Fruit fly (Drosophila melanogaster) whole organism, pupa: ENCODE measurements around the gene S-Lap4.
A peak's percentile ranks its signal among the peaks of the same experiment; 100 is the strongest.

Experiments used
- CG10348 ChIP-seq: fragments of 200-800 bp; sonication (Bioruptor generic); IDR thresholded peaks from 2 replicates; pipeline ENCODE4 v1.3.6; 2022; ENCODE audit warnings: missing biosample characterization, missing genetic modification characterization
- CG12605 ChIP-seq: fragments of 200-800 bp; sonication (Bioruptor generic); IDR thresholded peaks from 2 replicates; pipeline ENCODE4 v1.3.6; 2022; ENCODE audit warnings: missing biosample characterization, missing genetic modification characterization
- CG14655 ChIP-seq: fragments of 200-800 bp; sonication (Bioruptor generic); optimal IDR thresholded peaks from 3 replicates; lab custom pipeline; 2017; ENCODE audit warnings: mild to moderate bottlenecking, missing biosample characterization, missing genetic modification reagents, missing genetic modification characterization
- CG15710 ChIP-seq: fragments of 200-800 bp; sonication (Bioruptor generic); optimal IDR thresholded peaks from 2 replicates; lab custom pipeline; 2018; ENCODE audit warnings: missing biosample characterization, mild to moderate bottlenecking, missing genetic modification characterization, moderate library complexity
- CG17806 ChIP-seq: fragments of 200-800 bp; sonication (Bioruptor generic); optimal IDR thresholded peaks from 2 replicates; lab custom pipeline; 2018; ENCODE audit warnings: missing biosample characterization, mild to moderate bottlenecking, missing genetic modification characterization, moderate library complexity
- CG32121 ChIP-seq: fragments of 200-800 bp; sonication (Bioruptor generic); IDR thresholded peaks from 2 replicates; pipeline ENCODE4 v1.3.6; 2022; ENCODE audit warnings: missing biosample characterization, missing genetic modification characterization
- CG34367 ChIP-seq: fragments of 200-800 bp; sonication (Bioruptor generic); optimal IDR thresholded peaks from 2 replicates; lab custom pipeline; 2018; ENCODE audit warnings: missing biosample characterization, mild to moderate bottlenecking, missing genetic modification characterization
- CG4496 ChIP-seq: fragments of 200-800 bp; sonication (Bioruptor generic); IDR thresholded peaks from 3 replicates; pipeline ENCODE4 v1.3.6; 2022; ENCODE audit warnings: missing biosample characterization, missing genetic modification characterization
- CG8159 ChIP-seq: fragments of 200-800 bp; sonication (Bioruptor generic); optimal IDR thresholded peaks from 3 replicates; lab custom pipeline; 2018; ENCODE audit warnings: missing biosample characterization, mild to moderate bottlenecking, missing genetic modification characterization, moderate library complexity
- CG8301 ChIP-seq: fragments of 200-800 bp; sonication (Bioruptor generic); optimal IDR thresholded peaks from 2 replicates; lab custom pipeline; 2018; ENCODE audit warnings: missing biosample characterization, mild to moderate bottlenecking, missing genetic modification characterization
- CG9948 ChIP-seq: fragments of 200-800 bp; sonication (Bioruptor generic); optimal IDR thresholded peaks from 2 replicates; lab custom pipeline; 2018; ENCODE audit warnings: missing biosample characterization, mild to moderate bottlenecking, missing genetic modification characterization, moderate library complexity
- D1 ChIP-seq: fragments of 200-800 bp; sonication (Bioruptor generic); optimal IDR thresholded peaks from 2 replicates; lab custom pipeline; 2018; ENCODE audit warnings: missing biosample characterization, mild to moderate bottlenecking, missing genetic modification characterization, moderate library complexity
- EcR ChIP-seq: fragments of 200-800 bp; sonication (Bioruptor generic); optimal IDR thresholded peaks from 3 replicates; lab custom pipeline; 2019; ENCODE audit warnings: missing biosample characterization, missing genetic modification characterization, mild to moderate bottlenecking, moderate library complexity, missing genetic modification reagents
- Ets98B ChIP-seq: fragments of 200-800 bp; sonication (Bioruptor generic); IDR thresholded peaks from 2 replicates; pipeline ENCODE4 v1.3.6; 2022; ENCODE audit warnings: missing biosample characterization, missing genetic modification characterization
- Pif1A ChIP-seq: fragments of 200-800 bp; sonication (Bioruptor generic); optimal IDR thresholded peaks from 3 replicates; lab custom pipeline; 2016; ENCODE audit warnings: missing biosample characterization, missing genetic modification characterization
- Pif1B ChIP-seq: fragments of 200-800 bp; sonication (Bioruptor generic); optimal IDR thresholded peaks from 3 replicates; lab custom pipeline; 2016; ENCODE audit warnings: missing biosample characterization, missing genetic modification characterization
- Snoo ChIP-seq: fragments of 200-800 bp; sonication (Bioruptor generic); optimal IDR thresholded peaks from 3 replicates; lab custom pipeline; 2017; ENCODE audit warnings: missing biosample characterization, mild to moderate bottlenecking, missing genetic modification characterization, inconsistent platforms
- fd96Ca ChIP-seq: fragments of 200-800 bp; sonication (Bioruptor generic); IDR thresholded peaks from 3 replicates; pipeline ENCODE4 v1.3.6; 2022; ENCODE audit warnings: missing biosample characterization, missing genetic modification characterization
- gl ChIP-seq: fragments of 200-800 bp; sonication (Bioruptor generic); optimal IDR thresholded peaks from 2 replicates; lab custom pipeline; 2018; ENCODE audit warnings: missing biosample characterization, mild to moderate bottlenecking, missing genetic modification characterization
- rn ChIP-seq: fragments of 200-800 bp; sonication (Bioruptor generic); IDR thresholded peaks from 2 replicates; pipeline ENCODE4 v1.3.6; 2022; ENCODE audit warnings: missing biosample characterization, missing genetic modification characterization

S-Lap4 gene

DNA sequence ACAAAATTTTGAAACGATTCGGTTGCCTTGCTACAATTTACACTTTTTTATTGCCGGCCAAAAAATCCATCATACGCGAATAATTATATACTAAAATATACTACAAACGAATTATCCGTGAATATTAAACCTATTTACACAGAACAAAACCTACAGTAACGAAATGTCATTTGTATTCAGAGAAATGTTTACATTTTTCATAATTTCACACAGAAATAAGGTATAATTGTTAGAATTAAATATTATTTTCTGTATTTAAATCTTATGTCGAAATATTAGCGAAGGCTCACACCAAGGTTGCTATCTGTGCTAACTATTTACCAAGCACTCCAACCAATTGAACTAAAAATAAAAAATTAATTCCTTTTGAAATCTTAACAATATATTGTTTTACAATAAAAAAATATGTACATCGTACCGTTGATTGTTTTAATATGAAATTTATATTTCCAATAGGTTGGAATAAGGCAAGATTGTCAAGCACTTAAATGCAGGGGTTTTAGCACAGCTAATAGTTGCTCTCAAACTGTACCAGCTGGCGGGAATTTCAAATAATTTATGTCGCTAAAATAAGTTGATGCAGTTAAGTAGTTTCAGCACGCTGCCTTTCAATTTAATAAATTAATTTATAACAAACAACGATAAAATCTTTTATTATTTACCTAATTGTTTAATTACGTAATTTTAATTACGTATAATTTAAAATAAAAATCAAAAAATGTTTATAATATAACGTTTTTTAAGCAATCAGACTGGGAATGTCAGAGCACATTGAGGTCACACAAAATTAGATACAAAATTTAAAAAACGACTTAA lies 27.4 kb upstream of the S-Lap4 start, which contains the start of the genes Gem3 and CG32061:
Gene Gem3, minus strand, starts transcription at position 51 of the 816 bp plus-strand sequence.
Gene CG32061, plus strand, starts transcription at position 766 of the 816 bp plus-strand sequence.
- TF ChIP-seq Ets98B (no peak), D1 (peak; percentile 14)

DNA sequence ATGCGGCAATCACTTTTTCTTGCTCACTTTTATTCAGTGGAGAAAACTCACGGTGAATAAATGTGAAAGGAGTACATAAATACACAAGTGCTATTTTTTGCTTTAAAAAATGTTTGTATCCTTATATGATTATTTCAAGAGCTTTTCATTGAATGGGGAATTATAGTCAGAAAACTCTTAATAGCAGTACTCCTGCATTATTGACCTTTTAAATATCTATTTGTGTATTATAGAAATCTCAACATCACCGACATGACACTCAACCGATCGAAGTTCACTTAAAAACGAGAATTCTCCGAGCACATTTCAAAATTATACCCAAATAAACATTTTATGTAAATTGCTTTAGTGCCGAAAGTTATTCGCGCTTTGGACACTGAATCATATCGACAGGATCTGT lies 25.8 kb upstream of the S-Lap4 start, which contains the start of gene S-Lap3:
Gene S-Lap3, plus strand, starts transcription at position 301 of the 400 bp plus-strand sequence.
- TF ChIP-seq CG32121, result no peak
- TF ChIP-seq Ets98B, result no peak
- no peak for TF ChIP-seq fd96Ca (GFP tag; lab: Robert Waterston, UW)
- no peak for TF ChIP-seq CG8301

DNA sequence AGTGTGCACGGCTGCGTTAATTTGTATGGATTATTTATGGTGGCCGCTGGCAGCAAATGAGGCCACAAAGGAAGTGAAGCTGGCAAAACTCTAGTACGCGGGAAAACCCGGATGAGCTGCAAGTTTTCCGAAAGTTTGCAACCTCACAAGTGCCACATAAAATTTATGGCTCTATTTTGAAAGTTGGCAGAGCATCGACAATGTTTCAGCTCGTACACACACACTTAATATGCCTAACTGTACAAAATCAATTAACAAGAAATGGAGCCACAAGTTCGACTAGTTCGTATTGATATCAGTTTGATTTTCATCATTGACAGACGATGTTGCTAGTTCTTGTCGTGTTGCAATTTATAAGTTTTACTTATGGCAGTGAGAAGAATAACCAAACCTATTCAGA lies 12.4 kb upstream of the S-Lap4 start, which contains the start of gene CG46430:
Gene CG46430, plus strand, starts transcription at position 301 of the 400 bp plus-strand sequence.
- no peak for TF ChIP-seq Pif1B (GFP tag; lab: Kevin White, UChicago)
- no peak for TF ChIP-seq CG9948 (tag; lab: Kevin White, UChicago)
- TF ChIP-seq CG32121, result no peak
- no peak for TF ChIP-seq Pif1A (GFP tag; lab: Kevin White, UChicago)
- TF ChIP-seq CG12605 (GFP tag; lab: Robert Waterston, UW), result no peak
- no peak for TF ChIP-seq CG8159 (tag; lab: Kevin White, UChicago)

DNA sequence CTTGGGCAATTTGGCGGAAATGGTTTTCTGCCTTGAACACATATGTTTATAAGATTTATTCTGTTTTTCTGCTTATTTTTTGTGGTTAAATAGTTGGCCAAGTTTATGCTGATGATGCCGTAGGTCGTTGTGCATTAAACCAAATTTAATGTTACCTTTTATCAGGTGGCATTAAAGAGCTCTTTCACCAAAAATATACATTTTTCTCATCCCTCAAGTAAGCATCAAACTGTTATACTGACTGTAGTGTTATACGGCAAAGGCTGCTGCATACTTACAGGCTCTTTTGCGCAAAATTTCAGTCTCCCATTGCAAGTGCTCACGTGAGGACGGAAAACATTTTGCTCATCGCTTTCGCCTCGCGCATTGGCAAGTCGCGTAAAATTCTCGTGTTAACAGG lies 9.5 kb upstream of the S-Lap4 start, which contains the start of gene Rbfox1:
Gene Rbfox1, plus strand, starts transcription at position 301 of the 400 bp plus-strand sequence.
- TF ChIP-seq Snoo (tag; lab: Kevin White, UChicago) (no peak), D1 (no peak), CG12605 (GFP tag; lab: Robert Waterston, UW) (no peak), Pif1B (GFP tag; lab: Kevin White, UChicago) (no peak), Pif1A (GFP tag; lab: Kevin White, UChicago) (no peak), CG15710 (tag; lab: Kevin White, UChicago) (no peak), CG34367 (no peak), CG10348 (GFP tag; lab: Robert Waterston, UW) (no peak), CG8159 (tag; lab: Kevin White, UChicago) (no peak), CG17806 (tag; lab: Kevin White, UChicago) (no peak)
- TF ChIP-seq, all 21 proteins: peak for 0

DNA sequence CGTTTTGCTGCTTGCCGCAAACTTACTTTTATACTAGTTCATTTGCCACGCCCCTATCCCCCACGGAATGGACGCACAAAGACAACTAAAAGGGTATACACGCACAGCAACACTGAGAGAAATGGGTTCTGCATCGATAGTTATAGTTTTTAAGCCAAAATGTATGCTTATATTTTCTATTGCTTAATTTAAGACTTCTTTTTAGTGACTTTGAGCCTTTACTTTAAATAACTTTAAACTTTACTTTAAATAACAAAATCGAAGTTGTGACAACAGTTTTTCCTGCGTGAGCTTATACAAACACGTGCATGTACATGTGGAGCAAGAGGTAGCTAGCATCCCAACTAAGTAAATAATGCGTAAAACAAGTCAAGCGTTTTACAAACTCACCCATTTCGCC lies 8.2 kb upstream of the S-Lap4 start:
- TF ChIP-seq CG14655 (GFP tag; lab: Kevin White, UChicago) (peak; percentile 36), Snoo (tag; lab: Kevin White, UChicago) (no peak), Pif1B (GFP tag; lab: Kevin White, UChicago) (no peak), EcR (no peak), CG34367 (no peak), rn (no peak), CG9948 (tag; lab: Kevin White, UChicago) (peak; percentile 7)

DNA sequence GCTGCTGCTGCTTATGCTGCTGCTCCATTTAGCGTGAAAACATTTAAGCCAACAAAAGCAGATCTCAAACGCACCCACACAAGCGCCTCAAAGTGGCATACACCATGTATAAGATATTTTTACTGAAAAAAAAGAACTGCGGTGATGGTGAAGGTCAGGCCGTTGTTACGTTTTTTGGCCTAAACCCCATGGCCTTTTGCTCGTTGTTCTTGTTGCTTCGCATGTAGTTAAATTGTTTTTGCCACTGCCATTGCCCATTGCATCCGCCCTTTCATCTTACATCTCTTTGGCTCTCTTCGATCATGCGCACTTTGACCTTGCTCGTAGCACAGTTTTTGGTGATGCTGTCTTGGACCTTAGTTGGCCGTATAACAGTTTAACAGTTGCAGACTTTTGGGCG lies 5.2 kb upstream of the S-Lap4 start:
- no peak for TF ChIP-seq Snoo (tag; lab: Kevin White, UChicago)
- TF ChIP-seq CG8301, result no peak
- no peak for TF ChIP-seq fd96Ca (GFP tag; lab: Robert Waterston, UW)
- no peak for TF ChIP-seq CG32121
- TF ChIP-seq CG9948 (tag; lab: Kevin White, UChicago), result no peak
- no peak for TF ChIP-seq gl (tag; lab: Kevin White, UChicago)

DNA sequence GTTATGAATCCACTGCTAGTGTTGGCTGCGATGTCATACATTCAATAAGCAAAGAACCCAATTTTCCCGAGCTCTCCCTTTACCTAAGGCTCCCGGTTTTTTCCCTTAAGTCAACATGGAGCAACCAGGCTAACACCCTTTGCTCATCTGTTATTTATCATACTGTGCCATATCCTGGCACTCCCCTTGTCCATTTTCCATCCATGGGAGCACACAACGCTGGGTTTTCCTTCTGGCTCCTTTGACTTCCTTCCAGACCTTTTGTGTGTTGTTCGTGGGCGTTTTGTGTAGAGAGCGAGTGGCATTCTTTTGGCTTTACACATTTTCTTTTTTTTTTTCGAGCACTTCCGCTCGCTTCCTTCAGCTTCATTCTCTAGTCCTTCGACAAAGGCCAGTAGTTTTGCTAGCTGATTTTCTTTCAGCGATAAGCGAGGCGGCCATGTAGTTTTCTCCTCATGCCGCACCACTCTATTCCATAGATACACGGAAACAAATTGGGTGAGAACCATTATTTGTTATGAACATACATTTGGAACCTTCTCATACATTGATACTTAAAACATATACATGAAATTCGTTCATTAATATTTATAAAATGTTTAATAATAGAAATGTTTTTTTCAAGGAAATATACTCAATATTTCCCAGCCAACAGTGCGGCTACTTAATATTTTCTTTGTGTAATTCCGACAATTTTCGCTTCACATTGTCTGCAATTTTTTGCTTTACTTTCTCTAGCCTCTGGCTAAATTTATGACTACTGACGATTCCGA lies 5.4 kb downstream of the S-Lap4 start:
- TF ChIP-seq Snoo (tag; lab: Kevin White, UChicago), result no peak

DNA sequence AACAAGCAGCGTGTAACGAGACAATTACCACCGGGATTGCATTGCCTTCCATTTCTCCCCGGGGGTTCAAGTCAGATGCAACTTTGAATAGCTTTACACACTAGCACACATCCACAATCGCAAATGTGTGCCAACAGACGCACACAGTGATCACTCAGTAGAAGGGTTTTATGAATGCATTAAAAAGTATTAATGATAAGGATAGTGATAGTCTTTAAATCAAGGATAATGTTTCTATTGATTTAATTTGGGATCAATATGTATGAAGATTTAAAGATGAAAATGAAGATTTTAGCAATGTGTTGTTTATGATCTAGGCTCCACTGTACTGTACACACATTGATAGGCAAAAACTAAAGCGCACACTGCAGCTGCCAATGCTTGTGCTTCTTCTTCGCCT lies 13.9 kb downstream of the S-Lap4 start:
- TF ChIP-seq CG12605 (GFP tag; lab: Robert Waterston, UW) (peak; percentile 41; the same call in 1 of the 2 replicates), CG10348 (GFP tag; lab: Robert Waterston, UW) (no peak), CG8301 (peak; percentile 33), CG4496 (GFP tag; lab: Robert Waterston, UW) (0 out of 3 replicates have a peak, but pooled peaks have one; percentile 34), CG15710 (tag; lab: Kevin White, UChicago) (peak; percentile 5), fd96Ca (GFP tag; lab: Robert Waterston, UW) (0 out of 3 replicates have a peak, but pooled peaks have one; percentile 25), CG9948 (tag; lab: Kevin White, UChicago) (peak; percentile 9), CG32121 (peak; percentile 39; the same call in 1 of the 2 replicates), CG14655 (GFP tag; lab: Kevin White, UChicago) (peak; percentile 42), EcR (no peak), CG34367 (no peak), CG8159 (tag; lab: Kevin White, UChicago) (peak; percentile 10)
